Worm (Caenorhabditis elegans): ENCODE measurements around the gene C27F2.7.

The C27F2.7 gene

DNA sequence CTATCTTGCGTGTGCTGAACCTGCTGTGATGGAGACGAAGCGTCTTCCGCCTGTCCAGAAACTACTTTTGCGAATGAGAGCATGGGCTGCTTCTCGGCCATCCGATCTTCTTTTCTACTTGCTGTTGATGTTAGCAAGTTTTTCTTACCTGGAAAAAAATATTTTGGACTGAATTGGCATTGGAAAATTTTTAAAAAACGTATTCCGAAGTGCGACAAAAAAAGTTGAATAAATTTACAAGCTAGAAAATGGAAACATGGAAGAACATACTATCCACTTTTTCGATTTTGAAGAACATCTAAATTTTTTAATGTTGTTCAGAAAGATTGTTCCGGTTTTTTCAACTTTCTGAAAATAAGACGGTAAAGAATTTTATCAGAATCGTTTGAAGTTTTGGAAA is 33.3 kb upstream of the C27F2.7 start, which contains the start of gene larp-1:
Gene larp-1 (minus strand): TSS at position 101 of the 400 bp plus-strand sequence.
- TF ChIP-seq snpc-4 (tag; optimal IDR thresholded peaks at IDR 0.05): no peak
- TF ChIP-seq pha-4 (tag; optimal IDR thresholded peaks at IDR 0.05): no peak
- TF ChIP-seq fkh-10 (GFP tag; optimal IDR thresholded peaks at IDR 0.05): no peak
- no peak for TF ChIP-seq nhr-11 (tag; optimal IDR thresholded peaks at IDR 0.05)

ce11 chrIII:5013915-5014346 is 29.6 kb upstream of the C27F2.7 start:
- TF ChIP-seq ZK546.5 (tag; optimal IDR thresholded peaks at IDR 0.05) (no peak), pqm-1 (tag; optimal IDR thresholded peaks at IDR 0.05) (peak; percentile 38), aly-2 (tag; optimal IDR thresholded peaks at IDR 0.05) (no peak), nhr-76 (tag; optimal IDR thresholded peaks at IDR 0.05) (no peak), sea-2 (GFP tag; optimal IDR thresholded peaks at IDR 0.05) (no peak), R02D3.7 (tag; optimal IDR thresholded peaks at IDR 0.05) (peak; percentile 55), hmg-11 (tag; optimal IDR thresholded peaks at IDR 0.05) (peak; percentile 93), unc-39 (tag; optimal IDR thresholded peaks at IDR 0.05) (no peak), nhr-77 (tag; optimal IDR thresholded peaks at IDR 0.05) (no peak), elt-1 (tag; optimal IDR thresholded peaks at IDR 0.05) (peak; percentile 63), ztf-11 (tag; optimal IDR thresholded peaks at IDR 0.05) (no peak), ceh-82 (tag; optimal IDR thresholded peaks at IDR 0.05) (no peak), lsy-12 (tag; optimal IDR thresholded peaks at IDR 0.05) (peak; percentile 76), ceh-16 (tag; optimal IDR thresholded peaks at IDR 0.05) (peak; percentile 12), nhr-67 (tag; optimal IDR thresholded peaks at IDR 0.05) (no peak), tbx-2 (tag; optimal IDR thresholded peaks at IDR 0.05) (peak; percentile 76), skn-1 (tag; optimal IDR thresholded peaks at IDR 0.05) (peak; percentile 38), nhr-23 (tag; optimal IDR thresholded peaks at IDR 0.05) (peak; percentile 83), ceh-9 (tag; optimal IDR thresholded peaks at IDR 0.05) (no peak), nhr-237 (tag; optimal IDR thresholded peaks at IDR 0.05) (no peak), nhr-25 (tag; optimal IDR thresholded peaks at IDR 0.05) (peak; percentile 91), lin-15B (tag; optimal IDR thresholded peaks at IDR 0.05) (peak; percentile 73), unc-62 (GFP tag; optimal IDR thresholded peaks at IDR 0.05) (peak; percentile 51), egl-27 (tag; optimal IDR thresholded peaks at IDR 0.05) (peak; percentile 64), egl-5 (tag; optimal IDR thresholded peaks at IDR 0.05) (peak; percentile 26), pha-4 (tag; optimal IDR thresholded peaks at IDR 0.05) (peak; percentile 87), fkh-2 (tag; optimal IDR thresholded peaks at IDR 0.05) (no peak), snpc-4 (tag; optimal IDR thresholded peaks at IDR 0.05) (peak; percentile 74), nhr-28 (tag; optimal IDR thresholded peaks at IDR 0.05) (no peak), ama-1 (optimal IDR thresholded peaks at IDR 0.05) (peak; percentile 44), mdl-1 (tag; optimal IDR thresholded peaks at IDR 0.05) (peak; percentile 41), elt-2 (tag; optimal IDR thresholded peaks at IDR 0.05) (peak; percentile 66), eor-1 (tag; optimal IDR thresholded peaks at IDR 0.05) (no peak), nhr-11 (tag; optimal IDR thresholded peaks at IDR 0.05) (peak; percentile 89), elt-3 (tag; optimal IDR thresholded peaks at IDR 0.05) (no peak), ceh-28 (tag; optimal IDR thresholded peaks at IDR 0.05) (peak; percentile 75), fos-1 (tag; optimal IDR thresholded peaks at IDR 0.05) (peak; percentile 15), nfya-1 (tag; optimal IDR thresholded peaks at IDR 0.05; ENCODE audit: insufficient read depth) (peak; percentile 91), nhr-12 (tag; optimal IDR thresholded peaks at IDR 0.05) (no peak), ztf-4 (tag; optimal IDR thresholded peaks at IDR 0.05) (peak; percentile 66), zag-1 (tag; optimal IDR thresholded peaks at IDR 0.05) (no peak), mml-1 (tag; optimal IDR thresholded peaks at IDR 0.05) (no peak), lin-39 (tag; optimal IDR thresholded peaks at IDR 0.05) (peak; percentile 95), daf-12 (tag; optimal IDR thresholded peaks at IDR 0.05) (no peak), nhr-43 (tag; optimal IDR thresholded peaks at IDR 0.05; ENCODE audit: poor library complexity, severe bottlenecking) (no peak), fkh-10 (GFP tag; optimal IDR thresholded peaks at IDR 0.05) (peak; percentile 12), jun-1 (tag; optimal IDR thresholded peaks at IDR 0.05) (peak; percentile 90)
